Fruit fly (Drosophila melanogaster) whole organism, wandering third instar larva: ENCODE measurements around the gene Ncc69.
A peak's percentile ranks its signal among the peaks of the same experiment; 100 is the strongest.

Experiments used
- Abd-B ChIP-seq: fragments of >200 bp; optimal IDR thresholded peaks from 2 replicates; lab custom pipeline; 2017; ENCODE audit warnings: missing biosample characterization, missing genetic modification characterization
- CG32264 ChIP-seq: fragments of 200-800 bp; sonication (Bioruptor generic); optimal IDR thresholded peaks from 2 replicates; lab custom pipeline; 2016; ENCODE audit warnings: missing biosample characterization, missing genetic modification characterization
- CG9705 ChIP-seq: fragments of 200-800 bp; sonication (Bioruptor generic); optimal IDR thresholded peaks from 2 replicates; lab custom pipeline; 2018; ENCODE audit warnings: missing biosample characterization, mild to moderate bottlenecking, missing genetic modification characterization
- CrebA ChIP-seq: fragments of 200-800 bp; sonication (Bioruptor generic); optimal IDR thresholded peaks from 2 replicates; lab custom pipeline; 2016; ENCODE audit warnings: missing biosample characterization, mild to moderate bottlenecking, missing genetic modification characterization, borderline replicate concordance
- Dfd ChIP-seq: fragments of >200 bp; optimal IDR thresholded peaks from 2 replicates; lab custom pipeline; 2017; ENCODE audit warnings: missing biosample characterization, missing genetic modification characterization
- Dif ChIP-seq: fragments of 200-275, 200-300 bp; sonication (Bioruptor generic); optimal IDR thresholded peaks from 2 replicates; lab custom pipeline; 2018; ENCODE audit warnings: missing biosample characterization, missing genetic modification characterization; ENCODE audit not compliant: partially characterized antibody
- HLH106 ChIP-seq: fragments of 200-800 bp; optimal IDR thresholded peaks from 3 replicates; lab custom pipeline; 2019; ENCODE audit warnings: missing biosample characterization, mild to moderate bottlenecking, missing genetic modification characterization, moderate library complexity
- Hnf4 ChIP-seq: fragments of 200-800 bp; sonication (Bioruptor generic); optimal IDR thresholded peaks from 2 replicates; lab custom pipeline; 2016; ENCODE audit warnings: missing biosample characterization, mild to moderate bottlenecking, missing genetic modification characterization
- Hr78 ChIP-seq: fragments of >200 bp; optimal IDR thresholded peaks from 2 replicates; lab custom pipeline; 2017; ENCODE audit warnings: missing biosample characterization, missing genetic modification characterization
- Hr83 ChIP-seq: fragments of 200-300 bp; sonication (Bioruptor generic); optimal IDR thresholded peaks from 2 replicates; lab custom pipeline; 2016; ENCODE audit warnings: missing biosample characterization, mild to moderate bottlenecking, missing genetic modification characterization, moderate library complexity; ENCODE audit not compliant: poor library complexity, severe bottlenecking
- Jra ChIP-seq: sonication (Bioruptor generic); optimal IDR thresholded peaks from 2 replicates; lab custom pipeline; 2016; ENCODE audit warnings: missing biosample characterization, missing genetic modification characterization
- Myc ChIP-seq: fragments of >200 bp; optimal IDR thresholded peaks from 2 replicates; lab custom pipeline; 2017
- N ChIP-seq: fragments of >200 bp; optimal IDR thresholded peaks from 2 replicates; lab custom pipeline; 2018; ENCODE audit warnings: missing biosample characterization, missing external identifiers, missing genetic modification characterization
- OdsH ChIP-seq: fragments of 200-800 bp; sonication (Bioruptor generic); optimal IDR thresholded peaks from 2 replicates; lab custom pipeline; 2016; ENCODE audit warnings: missing biosample characterization, mild to moderate bottlenecking, missing genetic modification characterization
- Rel ChIP-seq, 2 experiments: fragments of 200-800 bp; sonication (Bioruptor generic) in 1 of 2; optimal IDR thresholded peaks; 2 replicates in 1 of 2; 3 replicates in 1 of 2; lab custom pipeline; 2016 to 2019; ENCODE audit warnings: mild to moderate bottlenecking in 2 of 2, missing biosample characterization in 2 of 2, missing genetic modification characterization in 2 of 2, moderate library complexity in 1 of 2
- Vsx2 ChIP-seq: fragments of 200-300, 225-300 bp; sonication (Bioruptor generic); optimal IDR thresholded peaks from 2 replicates; lab custom pipeline; 2018; ENCODE audit warnings: missing biosample characterization, missing genetic modification characterization; ENCODE audit not compliant: partially characterized antibody
- br ChIP-seq: fragments of 200-800 bp; sonication (Bioruptor generic); optimal IDR thresholded peaks from 2 replicates; lab custom pipeline; 2016; ENCODE audit warnings: missing biosample characterization, missing genetic modification characterization
- brk ChIP-seq: fragments of 200-800 bp; sonication (Bioruptor generic); optimal IDR thresholded peaks from 2 replicates; lab custom pipeline; 2016; ENCODE audit warnings: missing biosample characterization, mild to moderate bottlenecking, missing genetic modification characterization
- dl ChIP-seq, 2 experiments: fragments of 175-275, 200-275 bp in 1 of 2; fragments of 200-275 bp in 1 of 2; sonication (Bioruptor generic); optimal IDR thresholded peaks; lab custom pipeline; 2018; ENCODE audit warnings: mild to moderate bottlenecking in 2 of 2, missing biosample characterization in 2 of 2, missing genetic modification characterization in 2 of 2, moderate library complexity in 2 of 2; ENCODE audit not compliant: partially characterized antibody in 2 of 2, insufficient read depth in 1 of 2
- dsf ChIP-seq: sonication (Bioruptor generic); optimal IDR thresholded peaks from 2 replicates; lab custom pipeline; 2016; ENCODE audit warnings: missing biosample characterization, missing genetic modification characterization, borderline replicate concordance
- ey ChIP-seq: fragments of 200-800 bp; sonication (Bioruptor generic); optimal IDR thresholded peaks from 2 replicates; lab custom pipeline; 2016; ENCODE audit warnings: missing biosample characterization, missing genetic modification characterization
- foxo ChIP-seq, 2 experiments: fragments of 200-800 bp; sonication (Bioruptor generic); optimal IDR thresholded peaks; 2 replicates in 1 of 2; 3 replicates in 1 of 2; lab custom pipeline; 2016 to 2017; ENCODE audit warnings: missing biosample characterization in 2 of 2, missing genetic modification characterization in 2 of 2
- fru ChIP-seq: fragments of 200-800 bp; sonication (Bioruptor generic); optimal IDR thresholded peaks from 3 replicates; lab custom pipeline; 2016; ENCODE audit warnings: missing biosample characterization, mild to moderate bottlenecking, missing genetic modification characterization
- h ChIP-seq: fragments of 200-800 bp; sonication (Bioruptor generic); optimal IDR thresholded peaks from 3 replicates; lab custom pipeline; 2016; ENCODE audit warnings: missing biosample characterization, mild to moderate bottlenecking, missing genetic modification characterization
- jim ChIP-seq: fragments of 175-275, 200-325 bp; sonication (Bioruptor generic); optimal IDR thresholded peaks from 2 replicates; lab custom pipeline; 2016; ENCODE audit warnings: missing biosample characterization, mild to moderate bottlenecking, missing genetic modification characterization
- lola ChIP-seq: fragments of >200 bp; optimal IDR thresholded peaks from 2 replicates; lab custom pipeline; 2017; ENCODE audit warnings: missing biosample characterization, missing genetic modification characterization
- psq ChIP-seq: fragments of 200-800 bp; sonication (Bioruptor generic); optimal IDR thresholded peaks from 3 replicates; lab custom pipeline; 2017; ENCODE audit warnings: missing biosample characterization, mild to moderate bottlenecking, missing genetic modification characterization, moderate library complexity
- rgr ChIP-seq: fragments of 200-800 bp; sonication (Bioruptor generic); optimal IDR thresholded peaks from 3 replicates; lab custom pipeline; 2016; ENCODE audit warnings: missing biosample characterization, mild to moderate bottlenecking, missing genetic modification characterization
- sage ChIP-seq: fragments of 200-800 bp; sonication (Bioruptor generic); optimal IDR thresholded peaks from 2 replicates; lab custom pipeline; 2016; ENCODE audit warnings: missing biosample characterization, mild to moderate bottlenecking, missing genetic modification characterization

Ncc69 gene

dm6 chr3L:12405889-12406500 lies 14.8 kb upstream of the Ncc69 start:
- no peak for TF ChIP-seq jim (GFP tag; lab: Kevin White, UChicago)
- TF ChIP-seq Rel (GFP tag; optimal IDR thresholded peaks at IDR 0.05; lab: Kevin White, UChicago) = no peak
- TF ChIP-seq Rel (tag; optimal IDR thresholded peaks at IDR 0.05; lab: Kevin White, UChicago) = peak; percentile 71
- no peak for TF ChIP-seq N
- no peak for TF ChIP-seq Myc (lab: Kevin White, UChicago)
- no peak for TF ChIP-seq sage (GFP tag; lab: Kevin White, UChicago)
- TF ChIP-seq Dfd (GFP tag; lab: Kevin White, UChicago) = no peak

- TF ChIP-seq br (GFP tag; lab: Kevin White, UChicago) (no peak), sage (GFP tag; lab: Kevin White, UChicago) (no peak), lola (GFP tag; lab: Kevin White, UChicago) (no peak), ey (GFP tag; lab: Kevin White, UChicago) (no peak)
Observed at dm6 chr3L:12401800-12402199, 10.6 kb upstream of the Ncc69 start, which contains the start of gene Smyd4-2. Gene Smyd4-2 (minus strand): TSS chr3L:12401935.

dm6 chr3L:12399171-12399570 lies 7.9 kb upstream of the Ncc69 start, which contains the start of gene CG32104:
Gene CG32104 (minus strand): TSS chr3L:12399322.
- TF ChIP-seq Vsx2 (GFP tag; lab: Kevin White, UChicago) (no peak), foxo (GFP tag; optimal IDR thresholded peaks at IDR 0.05; lab: Kevin White, UChicago) (no peak), Rel (GFP tag; optimal IDR thresholded peaks at IDR 0.05; lab: Kevin White, UChicago) (no peak), Rel (tag; optimal IDR thresholded peaks at IDR 0.05; lab: Kevin White, UChicago) (peak; percentile 71)

DNA sequence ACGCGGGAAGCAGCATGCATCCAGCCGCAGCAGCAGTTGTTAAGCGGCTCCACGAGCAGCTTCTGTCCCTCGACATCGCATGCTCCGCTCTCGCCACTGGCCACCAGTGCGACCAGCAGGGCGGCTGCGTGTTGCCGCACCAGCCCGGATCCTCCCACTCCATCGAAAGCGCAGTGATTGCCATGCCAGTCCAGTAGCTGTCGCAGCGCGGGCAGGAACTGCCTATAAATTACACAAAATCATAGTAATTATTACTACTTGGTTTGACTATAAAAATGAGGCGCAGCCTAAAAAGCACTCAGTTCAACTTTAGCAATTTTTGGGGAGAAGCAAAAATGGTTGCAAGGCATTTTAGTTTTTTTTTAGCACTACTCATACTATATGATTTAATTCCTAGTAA lies 4.6 kb upstream of the Ncc69 start, which contains the start of gene Obp69a:
Gene Obp69a (plus strand): TSS at position 301 of the 400 bp plus-strand sequence.
- no peak for TF ChIP-seq foxo (GFP tag; optimal IDR thresholded peaks at IDR 0.05; lab: Kevin White, UChicago)
- no peak for TF ChIP-seq Hr83 (GFP tag; lab: Kevin White, UChicago)
- TF ChIP-seq fru (GFP tag; lab: Kevin White, UChicago) = no peak
- TF ChIP-seq Myc (lab: Kevin White, UChicago) = no peak
- TF ChIP-seq dsf (GFP tag; lab: Kevin White, UChicago) = no peak
- TF ChIP-seq Abd-B (GFP tag; lab: Kevin White, UChicago) = no peak
- TF ChIP-seq CG32264 (GFP tag; lab: Kevin White, UChicago) = no peak
- TF ChIP-seq CG9705 (GFP tag; lab: Kevin White, UChicago) = no peak
- TF ChIP-seq brk = no peak
- TF ChIP-seq ey (GFP tag; lab: Kevin White, UChicago) = no peak
- no peak for TF ChIP-seq sage (GFP tag; lab: Kevin White, UChicago)
- no peak for TF ChIP-seq CrebA (GFP tag; lab: Kevin White, UChicago)
- TF ChIP-seq Jra (GFP tag; lab: Kevin White, UChicago) = no peak
- no peak for TF ChIP-seq Vsx2 (GFP tag; lab: Kevin White, UChicago)
- no peak for TF ChIP-seq jim (GFP tag; lab: Kevin White, UChicago)
- no peak for TF ChIP-seq Hr78 (GFP tag; lab: Kevin White, UChicago)
- TF ChIP-seq, all 38 proteins: peak for 0

DNA sequence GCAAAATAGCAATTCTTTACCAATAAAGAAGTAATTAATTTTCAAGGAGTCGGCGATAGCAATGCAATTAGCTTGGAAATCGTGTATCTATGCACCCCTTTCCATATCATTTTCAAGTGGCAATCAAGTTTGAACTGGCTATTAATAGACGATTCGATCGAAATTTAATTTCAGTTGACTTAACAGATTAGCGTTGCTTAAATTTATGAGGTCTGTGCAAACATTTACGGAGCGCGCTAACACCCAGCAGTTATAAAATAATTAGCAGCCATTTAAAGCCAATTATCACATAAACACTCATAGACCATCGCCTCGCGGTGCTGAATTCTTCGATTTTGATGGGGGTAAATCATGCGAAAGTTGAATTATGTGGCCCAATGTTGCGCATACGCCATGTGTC lies 1.5 kb upstream of the Ncc69 start:
- no peak for TF ChIP-seq br (GFP tag; lab: Kevin White, UChicago)
- TF ChIP-seq fru (GFP tag; lab: Kevin White, UChicago) = no peak
- TF ChIP-seq Vsx2 (GFP tag; lab: Kevin White, UChicago) = no peak
- TF ChIP-seq CG9705 (GFP tag; lab: Kevin White, UChicago) = no peak
- TF ChIP-seq OdsH (GFP tag; lab: Kevin White, UChicago) = no peak
- no peak for TF ChIP-seq Hr83 (GFP tag; lab: Kevin White, UChicago)

- TF ChIP-seq Rel (GFP tag; optimal IDR thresholded peaks at IDR 0.05; lab: Kevin White, UChicago) = no peak
- TF ChIP-seq Rel (tag; optimal IDR thresholded peaks at IDR 0.05; lab: Kevin White, UChicago) = peak; percentile 93
- no peak for TF ChIP-seq Vsx2 (GFP tag; lab: Kevin White, UChicago)
- TF ChIP-seq psq (GFP tag; lab: Kevin White, UChicago) = no peak
Observed at dm6 chr3L:12392068-12392467, 824 bp upstream of the Ncc69 start.

DNA sequence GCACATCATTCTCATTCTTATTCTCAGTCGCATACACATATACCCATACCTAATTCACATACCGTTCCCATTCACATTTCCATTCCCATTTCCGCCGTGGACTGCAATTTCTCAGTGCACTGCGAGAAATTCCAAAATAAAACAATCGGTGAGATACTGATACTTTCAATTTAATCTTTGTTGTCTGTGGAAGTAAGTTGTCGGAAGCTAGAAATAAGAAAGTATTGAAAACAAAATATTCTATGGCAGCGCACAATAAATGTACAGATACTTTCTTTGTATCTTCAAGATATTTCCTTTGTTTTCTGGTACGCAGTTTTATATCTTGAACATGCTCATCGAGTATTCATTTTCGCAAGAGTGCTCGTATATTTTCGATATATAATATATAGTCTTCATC lies 3.3 kb downstream of the Ncc69 start:
- TF ChIP-seq Abd-B (GFP tag; lab: Kevin White, UChicago) = no peak
- TF ChIP-seq Vsx2 (GFP tag; lab: Kevin White, UChicago) = no peak
- no peak for TF ChIP-seq br (GFP tag; lab: Kevin White, UChicago)
- TF ChIP-seq Hr78 (GFP tag; lab: Kevin White, UChicago) = no peak
- no peak for TF ChIP-seq sage (GFP tag; lab: Kevin White, UChicago)
- TF ChIP-seq Dif (GFP tag; lab: Kevin White, UChicago) = no peak
- TF ChIP-seq brk = no peak
- TF ChIP-seq ey (GFP tag; lab: Kevin White, UChicago) = no peak
- TF ChIP-seq HLH106 (tag; lab: Kevin White, UChicago) = no peak
- no peak for TF ChIP-seq rgr
- no peak for TF ChIP-seq CG32264 (GFP tag; lab: Kevin White, UChicago)
- TF ChIP-seq Rel (GFP tag; optimal IDR thresholded peaks at IDR 0.05; lab: Kevin White, UChicago) = no peak
- TF ChIP-seq Rel (tag; optimal IDR thresholded peaks at IDR 0.05; lab: Kevin White, UChicago) = no peak
- no peak for TF ChIP-seq lola (GFP tag; lab: Kevin White, UChicago)
- TF ChIP-seq dl (GFP tag; optimal IDR thresholded peaks at IDR 0.05; lab: Kevin White, UChicago; ENCODE audit: insufficient read depth in 1 of 2, partially characterized antibody in 2 of 2) = no peak
- peak; percentile 19 for TF ChIP-seq fru (GFP tag; lab: Kevin White, UChicago)
- peak in 1 of 2 experiments; percentile 24 for TF ChIP-seq foxo (GFP tag; optimal IDR thresholded peaks at IDR 0.05; lab: Kevin White, UChicago)
- no peak for TF ChIP-seq Myc (lab: Kevin White, UChicago)
- no peak for TF ChIP-seq Hnf4 (GFP tag; lab: Kevin White, UChicago)
- peak; percentile 5 for TF ChIP-seq h (GFP tag; lab: Kevin White, UChicago)
- TF ChIP-seq psq (GFP tag; lab: Kevin White, UChicago) = no peak
- TF ChIP-seq Hr83 (GFP tag; lab: Kevin White, UChicago) = no peak
- no peak for TF ChIP-seq CG9705 (GFP tag; lab: Kevin White, UChicago)
